Worm (Caenorhabditis elegans) whole organism, dauer: ENCODE data around the gene C17G10.6.

Source experiments
- unc-62 ChIP-seq: sonication (generic microtip); optimal IDR thresholded peaks from 2 replicates; lab custom pipeline; 2017; ENCODE audit warnings: missing biosample characterization, missing genetic modification reagents, missing genetic modification characterization

C17G10.6 gene

ce11 chrII:5574925-5575324, 28.2 kb downstream of the C17G10.6 start:
- TF ChIP-seq unc-62 (GFP tag; lab: Kevin White, UChicago) = no peak

ce11 chrII:5572082-5572746, 30.9 kb downstream of the C17G10.6 start:
- no peak for TF ChIP-seq unc-62 (GFP tag; lab: Kevin White, UChicago)

ce11 chrII:5570272-5570671, 32.8 kb downstream of the C17G10.6 start, which contains the start of the genes C17C3.1 and C17C3.15:
Gene C17C3.1 (plus strand): TSS chrII:5570572.
Gene C17C3.15 (plus strand): TSS chrII:5570654.
- TF ChIP-seq unc-62 (GFP tag; lab: Kevin White, UChicago) = no peak

- TF ChIP-seq unc-62 (GFP tag; lab: Kevin White, UChicago) = no peak
Measured at ce11 chrII:5565082-5565623, 37.9 kb downstream of the C17G10.6 start.

- no peak for TF ChIP-seq unc-62 (GFP tag; lab: Kevin White, UChicago)
Measured at ce11 chrII:5561392-5561791, 41.7 kb downstream of the C17G10.6 start, which contains the start of gene C17C3.3. Gene C17C3.3 (plus strand): TSS chrII:5561737.

ce11 chrII:5557134-5557533, 46.0 kb downstream of the C17G10.6 start:
- TF ChIP-seq unc-62 (GFP tag; lab: Kevin White, UChicago) = no peak

ce11 chrII:5556431-5556830, 46.7 kb downstream of the C17G10.6 start, which contains the start of gene ins-11:
Gene ins-11 (plus strand): TSS chrII:5556731.
- TF ChIP-seq unc-62 (GFP tag; lab: Kevin White, UChicago) = no peak

ce11 chrII:5555522-5555921, 47.6 kb downstream of the C17G10.6 start:
- TF ChIP-seq unc-62 (GFP tag; lab: Kevin White, UChicago) = no peak

- no peak for TF ChIP-seq unc-62 (GFP tag; lab: Kevin White, UChicago)
Measured at ce11 chrII:5554788-5555187, 48.3 kb downstream of the C17G10.6 start.

ce11 chrII:5554317-5554716, 48.8 kb downstream of the C17G10.6 start, which contains the start of gene ins-12:
Gene ins-12 (plus strand): TSS chrII:5554617.
- no peak for TF ChIP-seq unc-62 (GFP tag; lab: Kevin White, UChicago)

ce11 chrII:5553531-5553930, 49.6 kb downstream of the C17G10.6 start:
- TF ChIP-seq unc-62 (GFP tag; lab: Kevin White, UChicago) = no peak

- no peak for TF ChIP-seq unc-62 (GFP tag; lab: Kevin White, UChicago)
Measured at ce11 chrII:5551517-5551916, 51.6 kb downstream of the C17G10.6 start, which contains the start of gene C17C3.5. Gene C17C3.5 (plus strand): TSS chrII:5551817.
